Worm (Caenorhabditis elegans) whole organism, mixed stage, embryonic: Measurements from ENCODE around the gene Y37E11AR.7.

ENCODE experiments used
- bed-3 ChIP-seq: fragments of 200-800 bp; sonication (Bioruptor generic); optimal IDR thresholded peaks from 3 replicates; lab custom pipeline; 2018; ENCODE audit warnings: mild to moderate bottlenecking, missing genetic modification characterization, moderate library complexity, missing compliant biosample characterization
- blmp-1 ChIP-seq: fragments of 150-350 bp; optimal IDR thresholded peaks from 2 replicates; lab custom pipeline; 2014; ENCODE audit warnings: missing biosample characterization, missing genetic modification characterization
- ceh-43 ChIP-seq: fragments of 200-800 bp; sonication (Bioruptor generic); optimal IDR thresholded peaks from 2 replicates; lab custom pipeline; 2018; ENCODE audit warnings: mild to moderate bottlenecking, missing genetic modification characterization, moderate library complexity, missing compliant biosample characterization
- hlh-1 ChIP-seq: fragments of 150-350 bp; optimal IDR thresholded peaks from 2 replicates; lab custom pipeline; 2014; ENCODE audit warnings: missing biosample characterization, missing genetic modification reagents, missing genetic modification characterization
- lin-13 ChIP-seq: fragments of 150-350 bp; optimal IDR thresholded peaks from 2 replicates; lab custom pipeline; 2014; ENCODE audit warnings: missing biosample characterization, missing genetic modification characterization
- mep-1 ChIP-seq: fragments of 150-350 bp; optimal IDR thresholded peaks from 2 replicates; lab custom pipeline; 2017; ENCODE audit warnings: missing biosample characterization, missing genetic modification reagents, missing genetic modification characterization, inconsistent platforms
- nhr-2 ChIP-seq: fragments of 150-350 bp; optimal IDR thresholded peaks from 2 replicates; lab custom pipeline; 2014; ENCODE audit warnings: missing biosample characterization, missing genetic modification characterization
- nhr-76 ChIP-seq: sonication (generic microtip); optimal IDR thresholded peaks from 2 replicates; lab custom pipeline; 2017; ENCODE audit warnings: missing biosample characterization, missing genetic modification characterization
- pha-4 ChIP-seq: fragments of 150-350 bp; optimal IDR thresholded peaks from 2 replicates; lab custom pipeline; 2018; ENCODE audit warnings: missing biosample characterization, missing genetic modification reagents, missing genetic modification characterization
- snpc-4 ChIP-seq: fragments of 150-350 bp; optimal IDR thresholded peaks from 2 replicates; lab custom pipeline; 2014; ENCODE audit warnings: missing biosample characterization, missing genetic modification characterization
- unc-39 ChIP-seq: fragments of 150-350 bp; optimal IDR thresholded peaks from 2 replicates; lab custom pipeline; 2014; ENCODE audit warnings: missing biosample characterization, missing genetic modification characterization
- unc-62 ChIP-seq: fragments of 150-350 bp; optimal IDR thresholded peaks from 2 replicates; lab custom pipeline; 2014; ENCODE audit warnings: missing biosample characterization, missing genetic modification reagents, missing genetic modification characterization
- ztf-11 ChIP-seq: fragments of 150-350 bp; optimal IDR thresholded peaks from 2 replicates; lab custom pipeline; 2014; ENCODE audit warnings: missing biosample characterization, missing genetic modification characterization

DNA sequence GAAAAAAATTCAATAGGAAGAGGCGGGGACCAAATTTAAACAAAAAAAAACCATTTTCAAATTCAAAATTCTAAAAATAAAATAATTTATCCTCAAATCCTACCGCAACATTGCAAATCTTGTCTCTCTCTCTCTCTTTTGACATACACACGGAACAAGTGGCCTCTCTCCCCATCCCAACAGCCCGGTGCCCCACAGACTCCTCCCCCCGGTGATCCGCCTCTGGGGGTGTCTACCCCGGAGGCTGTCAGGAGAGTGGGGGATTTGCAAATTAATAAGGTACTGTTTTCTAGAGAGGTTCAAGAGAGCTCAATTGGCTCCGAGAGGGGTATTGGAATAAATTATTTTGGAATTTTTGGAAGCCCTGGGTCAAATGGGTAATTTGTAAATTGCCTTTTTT is 12.5 kb upstream of the Y37E11AR.7 start:
- no peak for TF ChIP-seq unc-62 (GFP tag; lab: Kevin White, UChicago)
- no peak for TF ChIP-seq blmp-1 (tag; lab: Kevin White, UChicago)
- TF ChIP-seq hlh-1 (tag; lab: Kevin White, UChicago) = peak; percentile 57
- no peak for TF ChIP-seq bed-3 (GFP tag; lab: Kevin White, UChicago)
- no peak for TF ChIP-seq unc-39
- TF ChIP-seq lin-13 = no peak
- TF ChIP-seq ztf-11 = no peak
- TF ChIP-seq ceh-43 (GFP tag; lab: Kevin White, UChicago) = no peak
- no peak for TF ChIP-seq pha-4
- TF ChIP-seq nhr-2 (tag; lab: Kevin White, UChicago) = no peak
- TF ChIP-seq nhr-76 (tag; lab: Kevin White, UChicago) = no peak
- no peak for TF ChIP-seq snpc-4 (tag; lab: Kevin White, UChicago)
- no peak for TF ChIP-seq mep-1 (tag; lab: Kevin White, UChicago)
